Fruit fly (Drosophila melanogaster): Measurements from ENCODE around the gene Ada1-1.

Gene Ada1-1

DNA sequence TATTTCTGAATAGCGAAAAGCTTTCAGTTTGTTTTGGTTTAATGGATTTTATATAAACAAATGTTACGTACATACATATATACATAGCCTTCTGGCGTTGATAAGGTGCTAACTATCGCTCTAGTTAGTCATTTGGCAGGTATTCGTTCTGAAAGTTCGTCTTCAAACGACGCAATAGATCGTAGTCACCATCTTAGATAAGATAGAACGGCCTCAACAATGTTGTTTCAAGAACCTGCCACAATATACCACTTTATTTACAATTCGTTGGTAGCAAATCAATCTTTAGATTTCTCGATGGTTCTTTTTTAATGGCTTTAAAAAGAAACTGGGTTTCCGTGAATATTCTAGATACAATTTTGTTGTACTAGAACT lies 50.2 kb downstream of the Ada1-1 start:
- TF ChIP-seq insv (optimal IDR thresholded peaks at IDR 0.05) = no peak
- TF ChIP-seq Sin3A (optimal IDR thresholded peaks at IDR 0.05) = no peak
- TF ChIP-seq Myc (optimal IDR thresholded peaks at IDR 0.05) = no peak
